Fruit fly (Drosophila melanogaster) whole organism, wandering third instar larva: ENCODE data around the gene Acp1.

Experiments
- Abd-B ChIP-seq: fragments of >200 bp; optimal IDR thresholded peaks from 2 replicates; lab custom pipeline; 2017; ENCODE audit warnings: missing biosample characterization, missing genetic modification characterization
- CG32264 ChIP-seq: fragments of 200-800 bp; sonication (Bioruptor generic); optimal IDR thresholded peaks from 2 replicates; lab custom pipeline; 2016; ENCODE audit warnings: missing biosample characterization, missing genetic modification characterization
- CG9705 ChIP-seq: fragments of 200-800 bp; sonication (Bioruptor generic); optimal IDR thresholded peaks from 2 replicates; lab custom pipeline; 2018; ENCODE audit warnings: missing biosample characterization, mild to moderate bottlenecking, missing genetic modification characterization
- CrebA ChIP-seq: fragments of 200-800 bp; sonication (Bioruptor generic); optimal IDR thresholded peaks from 2 replicates; lab custom pipeline; 2016; ENCODE audit warnings: missing biosample characterization, mild to moderate bottlenecking, missing genetic modification characterization, borderline replicate concordance
- Dfd ChIP-seq: fragments of >200 bp; optimal IDR thresholded peaks from 2 replicates; lab custom pipeline; 2017; ENCODE audit warnings: missing biosample characterization, missing genetic modification characterization
- Dif ChIP-seq: fragments of 200-275, 200-300 bp; sonication (Bioruptor generic); optimal IDR thresholded peaks from 2 replicates; lab custom pipeline; 2018; ENCODE audit warnings: missing biosample characterization, missing genetic modification characterization; ENCODE audit not compliant: partially characterized antibody
- GATAd ChIP-seq: sonication (Bioruptor generic); optimal IDR thresholded peaks from 2 replicates; lab custom pipeline; 2016; ENCODE audit warnings: missing biosample characterization, missing genetic modification characterization
- HLH106 ChIP-seq: fragments of 200-800 bp; optimal IDR thresholded peaks from 3 replicates; lab custom pipeline; 2019; ENCODE audit warnings: missing biosample characterization, mild to moderate bottlenecking, missing genetic modification characterization, moderate library complexity
- Hnf4 ChIP-seq: fragments of 200-800 bp; sonication (Bioruptor generic); optimal IDR thresholded peaks from 2 replicates; lab custom pipeline; 2016; ENCODE audit warnings: missing biosample characterization, mild to moderate bottlenecking, missing genetic modification characterization
- Hr78 ChIP-seq: fragments of >200 bp; optimal IDR thresholded peaks from 2 replicates; lab custom pipeline; 2017; ENCODE audit warnings: missing biosample characterization, missing genetic modification characterization
- Hr83 ChIP-seq: fragments of 200-300 bp; sonication (Bioruptor generic); optimal IDR thresholded peaks from 2 replicates; lab custom pipeline; 2016; ENCODE audit warnings: missing biosample characterization, mild to moderate bottlenecking, missing genetic modification characterization, moderate library complexity; ENCODE audit not compliant: poor library complexity, severe bottlenecking
- Myc ChIP-seq: fragments of >200 bp; optimal IDR thresholded peaks from 2 replicates; lab custom pipeline; 2017
- N ChIP-seq: fragments of >200 bp; optimal IDR thresholded peaks from 2 replicates; lab custom pipeline; 2018; ENCODE audit warnings: missing biosample characterization, missing external identifiers, missing genetic modification characterization
- OdsH ChIP-seq: fragments of 200-800 bp; sonication (Bioruptor generic); optimal IDR thresholded peaks from 2 replicates; lab custom pipeline; 2016; ENCODE audit warnings: missing biosample characterization, mild to moderate bottlenecking, missing genetic modification characterization
- Rel ChIP-seq, 2 experiments: fragments of 200-800 bp; sonication (Bioruptor generic) in 1 of 2; optimal IDR thresholded peaks; 2 replicates in 1 of 2; 3 replicates in 1 of 2; lab custom pipeline; 2016 to 2019; ENCODE audit warnings: mild to moderate bottlenecking in 2 of 2, missing biosample characterization in 2 of 2, missing genetic modification characterization in 2 of 2, moderate library complexity in 1 of 2
- Sp1 ChIP-seq: fragments of 200-800 bp; sonication (Bioruptor generic); optimal IDR thresholded peaks from 3 replicates; lab custom pipeline; 2019; ENCODE audit warnings: missing biosample characterization, mild to moderate bottlenecking, missing genetic modification characterization, moderate library complexity
- Vsx2 ChIP-seq: fragments of 200-300, 225-300 bp; sonication (Bioruptor generic); optimal IDR thresholded peaks from 2 replicates; lab custom pipeline; 2018; ENCODE audit warnings: missing biosample characterization, missing genetic modification characterization; ENCODE audit not compliant: partially characterized antibody
- br ChIP-seq: fragments of 200-800 bp; sonication (Bioruptor generic); optimal IDR thresholded peaks from 2 replicates; lab custom pipeline; 2016; ENCODE audit warnings: missing biosample characterization, missing genetic modification characterization
- dl ChIP-seq, 2 experiments: fragments of 175-275, 200-275 bp in 1 of 2; fragments of 200-275 bp in 1 of 2; sonication (Bioruptor generic); optimal IDR thresholded peaks; lab custom pipeline; 2018; ENCODE audit warnings: mild to moderate bottlenecking in 2 of 2, missing biosample characterization in 2 of 2, missing genetic modification characterization in 2 of 2, moderate library complexity in 2 of 2; ENCODE audit not compliant: partially characterized antibody in 2 of 2, insufficient read depth in 1 of 2
- dmrt93B ChIP-seq: fragments of 200-800 bp; sonication (Bioruptor generic); optimal IDR thresholded peaks from 2 replicates; lab custom pipeline; 2018; ENCODE audit warnings: missing biosample characterization, mild to moderate bottlenecking, missing genetic modification characterization
- dsf ChIP-seq: sonication (Bioruptor generic); optimal IDR thresholded peaks from 2 replicates; lab custom pipeline; 2016; ENCODE audit warnings: missing biosample characterization, missing genetic modification characterization, borderline replicate concordance
- ey ChIP-seq: fragments of 200-800 bp; sonication (Bioruptor generic); optimal IDR thresholded peaks from 2 replicates; lab custom pipeline; 2016; ENCODE audit warnings: missing biosample characterization, missing genetic modification characterization
- foxo ChIP-seq, 2 experiments: fragments of 200-800 bp; sonication (Bioruptor generic); optimal IDR thresholded peaks; 2 replicates in 1 of 2; 3 replicates in 1 of 2; lab custom pipeline; 2016 to 2017; ENCODE audit warnings: missing biosample characterization in 2 of 2, missing genetic modification characterization in 2 of 2
- fru ChIP-seq: fragments of 200-800 bp; sonication (Bioruptor generic); optimal IDR thresholded peaks from 3 replicates; lab custom pipeline; 2016; ENCODE audit warnings: missing biosample characterization, mild to moderate bottlenecking, missing genetic modification characterization
- h ChIP-seq: fragments of 200-800 bp; sonication (Bioruptor generic); optimal IDR thresholded peaks from 3 replicates; lab custom pipeline; 2016; ENCODE audit warnings: missing biosample characterization, mild to moderate bottlenecking, missing genetic modification characterization
- jim ChIP-seq: fragments of 175-275, 200-325 bp; sonication (Bioruptor generic); optimal IDR thresholded peaks from 2 replicates; lab custom pipeline; 2016; ENCODE audit warnings: missing biosample characterization, mild to moderate bottlenecking, missing genetic modification characterization
- lola ChIP-seq: fragments of >200 bp; optimal IDR thresholded peaks from 2 replicates; lab custom pipeline; 2017; ENCODE audit warnings: missing biosample characterization, missing genetic modification characterization
- pan ChIP-seq: fragments of >200 bp; optimal IDR thresholded peaks from 2 replicates; lab custom pipeline; 2017
- psq ChIP-seq: fragments of 200-800 bp; sonication (Bioruptor generic); optimal IDR thresholded peaks from 3 replicates; lab custom pipeline; 2017; ENCODE audit warnings: missing biosample characterization, mild to moderate bottlenecking, missing genetic modification characterization, moderate library complexity
- rgr ChIP-seq: fragments of 200-800 bp; sonication (Bioruptor generic); optimal IDR thresholded peaks from 3 replicates; lab custom pipeline; 2016; ENCODE audit warnings: missing biosample characterization, mild to moderate bottlenecking, missing genetic modification characterization
- sage ChIP-seq: fragments of 200-800 bp; sonication (Bioruptor generic); optimal IDR thresholded peaks from 2 replicates; lab custom pipeline; 2016; ENCODE audit warnings: missing biosample characterization, mild to moderate bottlenecking, missing genetic modification characterization
- sv ChIP-seq: fragments of 200-800 bp; sonication (Bioruptor generic); optimal IDR thresholded peaks from 3 replicates; lab custom pipeline; 2016; ENCODE audit warnings: missing biosample characterization, missing genetic modification characterization
- tai ChIP-seq: sonication (Bioruptor generic); optimal IDR thresholded peaks from 2 replicates; lab custom pipeline; 2016; ENCODE audit warnings: missing biosample characterization, missing genetic modification characterization
- usp ChIP-seq: fragments of >200 bp; optimal IDR thresholded peaks from 2 replicates; lab custom pipeline; 2017; ENCODE audit warnings: missing biosample characterization, missing genetic modification characterization
- woc ChIP-seq: sonication (Bioruptor generic); optimal IDR thresholded peaks from 2 replicates; lab custom pipeline; 2016; ENCODE audit warnings: missing biosample characterization, mild to moderate bottlenecking, missing genetic modification characterization

The Acp1 gene

DNA sequence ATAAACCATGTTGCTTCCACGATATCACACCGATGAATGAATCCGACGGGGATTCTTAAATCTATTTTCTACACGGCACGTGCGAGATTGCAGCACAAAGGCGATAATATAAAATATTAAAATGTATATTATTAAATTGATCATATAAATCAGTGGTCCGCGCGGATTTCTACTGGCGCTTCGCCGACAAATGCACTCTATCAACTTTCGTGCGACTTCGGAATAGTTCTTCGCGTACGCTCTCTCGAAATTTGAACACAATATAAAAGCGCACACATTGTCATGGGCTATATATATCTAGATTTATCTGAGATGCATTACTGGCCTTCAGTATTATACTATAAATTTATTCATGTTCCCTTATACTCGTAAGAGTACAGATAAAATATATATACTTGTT lies 24.8 kb downstream of the Acp1 start, which contains the start of gene CG33296:
CG33296 (minus strand) TSS at position 101 of the 400 bp plus-strand sequence.
- TF ChIP-seq Vsx2 = no peak
- TF ChIP-seq usp (GFP tag; lab: Kevin White, UChicago) = no peak
- TF ChIP-seq HLH106 (tag; lab: Kevin White, UChicago) = no peak
- TF ChIP-seq Myc (lab: Kevin White, UChicago) = no peak
- no peak for TF ChIP-seq Rel (GFP tag; optimal IDR thresholded peaks at IDR 0.05; lab: Kevin White, UChicago)
- TF ChIP-seq Rel (tag; optimal IDR thresholded peaks at IDR 0.05; lab: Kevin White, UChicago) = no peak
- TF ChIP-seq woc (GFP tag; lab: Kevin White, UChicago) = no peak
- TF ChIP-seq dmrt93B (GFP tag; lab: Kevin White, UChicago) = no peak
- no peak for TF ChIP-seq Abd-B (GFP tag; lab: Kevin White, UChicago)
- TF ChIP-seq h (GFP tag; lab: Kevin White, UChicago) = no peak
- TF ChIP-seq Dif (GFP tag; lab: Kevin White, UChicago) = no peak
- no peak for TF ChIP-seq Hr78 (GFP tag; lab: Kevin White, UChicago)
- no peak for TF ChIP-seq jim (GFP tag; lab: Kevin White, UChicago)
- TF ChIP-seq Dfd = no peak
- no peak for TF ChIP-seq Sp1 (GFP tag; lab: Kevin White, UChicago)
- no peak for TF ChIP-seq CG32264 (GFP tag; lab: Kevin White, UChicago)
- TF ChIP-seq pan (lab: Kevin White, UChicago) = no peak
- TF ChIP-seq Hr83 (GFP tag; lab: Kevin White, UChicago) = no peak

DNA sequence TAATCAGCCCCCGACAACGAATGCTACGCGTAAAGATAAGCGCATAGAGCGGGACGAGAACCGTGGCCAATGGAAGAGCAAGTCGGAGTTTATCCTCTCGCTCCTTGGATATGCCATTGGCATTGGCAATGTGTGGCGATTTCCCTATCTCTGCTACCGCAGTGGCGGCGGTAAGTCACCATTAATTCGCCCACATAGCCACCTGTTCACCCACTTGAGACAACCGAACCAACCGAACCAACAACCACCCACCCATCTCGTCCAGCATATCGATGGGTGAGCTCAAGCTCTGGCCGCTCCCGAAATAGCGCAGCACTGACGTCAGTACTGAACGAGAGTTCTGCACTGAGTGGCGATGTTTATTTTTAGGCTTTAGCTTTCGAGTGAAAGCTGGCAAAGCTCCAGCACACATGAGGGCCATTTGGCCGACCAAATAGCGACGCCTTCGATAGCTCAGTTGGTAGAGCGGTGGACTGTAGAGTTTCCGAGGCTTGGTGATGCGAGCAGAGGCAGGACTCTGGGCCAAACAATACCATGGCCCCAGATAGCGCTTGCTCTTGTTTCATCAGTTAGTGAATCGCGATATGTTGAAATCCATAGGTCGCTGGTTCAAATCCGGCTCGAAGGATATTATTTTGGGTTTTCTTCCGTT lies 30.2 kb downstream of the Acp1 start:
- TF ChIP-seq Hr83 (GFP tag; lab: Kevin White, UChicago) (no peak), GATAd (GFP tag; lab: Kevin White, UChicago) (no peak), HLH106 (tag; lab: Kevin White, UChicago) (no peak), pan (lab: Kevin White, UChicago) (no peak), jim (GFP tag; lab: Kevin White, UChicago) (no peak), dl (GFP tag; optimal IDR thresholded peaks at IDR 0.05; lab: Kevin White, UChicago; ENCODE audit: insufficient read depth in 1 of 2, partially characterized antibody in 2 of 2) (no peak)

- TF ChIP-seq rgr (GFP tag; lab: Kevin White, UChicago) (no peak), N (GFP tag; lab: Kevin White, UChicago) (no peak), Myc (lab: Kevin White, UChicago) (no peak), Vsx2 (no peak), usp (GFP tag; lab: Kevin White, UChicago) (no peak), sage (GFP tag; lab: Kevin White, UChicago) (no peak), GATAd (GFP tag; lab: Kevin White, UChicago) (no peak), OdsH (GFP tag; lab: Kevin White, UChicago) (no peak), Hr78 (GFP tag; lab: Kevin White, UChicago) (no peak), br (GFP tag; lab: Kevin White, UChicago) (no peak), lola (GFP tag; lab: Kevin White, UChicago) (no peak), Dif (GFP tag; lab: Kevin White, UChicago) (no peak), HLH106 (tag; lab: Kevin White, UChicago) (no peak), dsf (GFP tag; lab: Kevin White, UChicago) (no peak), fru (GFP tag; lab: Kevin White, UChicago) (no peak), CG32264 (GFP tag; lab: Kevin White, UChicago) (no peak), sv (no peak), Hnf4 (GFP tag; lab: Kevin White, UChicago) (no peak), woc (GFP tag; lab: Kevin White, UChicago) (no peak)
Measured at dm6 chr2L:7710580-7710979, 30.8 kb downstream of the Acp1 start, which contains the start of gene Ntl. Gene Ntl (plus strand): TSS chr2L:7710880.

- peak; percentile 75 for TF ChIP-seq tai (GFP tag; lab: Kevin White, UChicago)
- TF ChIP-seq Rel (GFP tag; optimal IDR thresholded peaks at IDR 0.05; lab: Kevin White, UChicago) = no peak
- no peak for TF ChIP-seq Rel (tag; optimal IDR thresholded peaks at IDR 0.05; lab: Kevin White, UChicago)
- peak; percentile 79 for TF ChIP-seq fru (GFP tag; lab: Kevin White, UChicago)
- TF ChIP-seq CG32264 (GFP tag; lab: Kevin White, UChicago) = peak; percentile 30
- no peak for TF ChIP-seq Vsx2
- TF ChIP-seq OdsH (GFP tag; lab: Kevin White, UChicago) = peak; percentile 79
- no peak for TF ChIP-seq Hr78 (GFP tag; lab: Kevin White, UChicago)
- TF ChIP-seq N (GFP tag; lab: Kevin White, UChicago) = no peak
- TF ChIP-seq HLH106 (tag; lab: Kevin White, UChicago) = peak; percentile 82
- no peak for TF ChIP-seq Dif (GFP tag; lab: Kevin White, UChicago)
- peak; percentile 74 for TF ChIP-seq rgr (GFP tag; lab: Kevin White, UChicago)
- no peak for TF ChIP-seq Dfd
- TF ChIP-seq psq (GFP tag; lab: Kevin White, UChicago) = peak; percentile 67
- TF ChIP-seq dmrt93B (GFP tag; lab: Kevin White, UChicago) = peak; percentile 61
- TF ChIP-seq Hnf4 (GFP tag; lab: Kevin White, UChicago) = peak; percentile 67
- TF ChIP-seq Sp1 (GFP tag; lab: Kevin White, UChicago) = peak; percentile 77
- TF ChIP-seq CG9705 (GFP tag; lab: Kevin White, UChicago) = peak; percentile 42
- no peak for TF ChIP-seq GATAd (GFP tag; lab: Kevin White, UChicago)
- TF ChIP-seq Myc (lab: Kevin White, UChicago) = no peak
- TF ChIP-seq lola (GFP tag; lab: Kevin White, UChicago) = no peak
- TF ChIP-seq sv = no peak
- peak; percentile 77 for TF ChIP-seq h (GFP tag; lab: Kevin White, UChicago)
- TF ChIP-seq ey (GFP tag; lab: Kevin White, UChicago) = peak; percentile 82
- no peak for TF ChIP-seq usp (GFP tag; lab: Kevin White, UChicago)
- peak in 1 of 2 experiments; percentile 79 for TF ChIP-seq foxo (GFP tag; optimal IDR thresholded peaks at IDR 0.05; lab: Kevin White, UChicago)
- TF ChIP-seq Abd-B (GFP tag; lab: Kevin White, UChicago) = no peak
- no peak for TF ChIP-seq jim (GFP tag; lab: Kevin White, UChicago)
- no peak for TF ChIP-seq Hr83 (GFP tag; lab: Kevin White, UChicago)
- TF ChIP-seq CrebA = no peak
- TF ChIP-seq dl (GFP tag; optimal IDR thresholded peaks at IDR 0.05; lab: Kevin White, UChicago; ENCODE audit: insufficient read depth in 1 of 2, partially characterized antibody in 2 of 2) = no peak
Measured at dm6 chr2L:7703534-7703933, 37.8 kb downstream of the Acp1 start.
